Fruit fly (Drosophila melanogaster): ENCODE measurements around the gene Ets96B.

Ets96B gene

DNA sequence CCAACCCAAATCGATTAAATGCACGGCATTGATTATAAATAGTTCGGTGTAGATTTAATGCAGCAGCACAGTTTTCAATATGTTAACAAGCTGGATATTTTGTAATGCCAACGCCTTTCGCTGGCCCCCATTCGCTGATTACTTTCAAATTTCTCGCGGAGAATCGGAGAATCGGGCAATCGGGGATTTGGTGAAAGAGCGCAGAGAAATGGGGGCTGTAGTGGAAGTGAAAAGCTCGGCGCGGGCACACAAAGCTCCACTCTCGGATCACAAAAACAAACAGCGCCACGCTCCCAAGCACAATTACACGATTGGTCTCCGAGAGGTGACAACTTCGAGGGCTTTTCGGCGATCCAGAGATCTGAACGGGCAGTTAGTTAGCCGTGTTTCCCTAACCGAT lies 53.8 kb downstream of the Ets96B start, which contains the start of gene Esp:
Esp (plus strand) TSS at position 301 of the 400 bp plus-strand sequence.
- no peak for TF ChIP-seq CG34367 (tag; optimal IDR thresholded peaks at IDR 0.05)
- TF ChIP-seq CG17806 (tag; optimal IDR thresholded peaks at IDR 0.05) = no peak
- no peak for TF ChIP-seq Pif1A (GFP tag; optimal IDR thresholded peaks at IDR 0.05)
- no peak for TF ChIP-seq D1 (tag; optimal IDR thresholded peaks at IDR 0.05)
- TF ChIP-seq CG14655 (GFP tag; optimal IDR thresholded peaks at IDR 0.05) = no peak
- no peak for TF ChIP-seq CG12605 (GFP tag; IDR thresholded peaks at IDR 0.05)
- TF ChIP-seq rn (GFP tag; IDR thresholded peaks at IDR 0.05) = no peak
- no peak for TF ChIP-seq CG8159 (tag; optimal IDR thresholded peaks at IDR 0.05)
- TF ChIP-seq CG32121 (GFP tag; IDR thresholded peaks at IDR 0.05) = no peak
- no peak for TF ChIP-seq EcR (GFP tag; optimal IDR thresholded peaks at IDR 0.05)
- no peak for TF ChIP-seq CG15710 (tag; optimal IDR thresholded peaks at IDR 0.05)
- TF ChIP-seq CG8301 (tag; optimal IDR thresholded peaks at IDR 0.05) = no peak
- TF ChIP-seq Ets98B (GFP tag; IDR thresholded peaks at IDR 0.05) = no peak
- TF ChIP-seq Pif1B (GFP tag; optimal IDR thresholded peaks at IDR 0.05) = no peak
- TF ChIP-seq CG4496 (GFP tag; IDR thresholded peaks at IDR 0.05) = no peak
- TF ChIP-seq CG10348 (GFP tag; IDR thresholded peaks at IDR 0.05) = no peak

DNA sequence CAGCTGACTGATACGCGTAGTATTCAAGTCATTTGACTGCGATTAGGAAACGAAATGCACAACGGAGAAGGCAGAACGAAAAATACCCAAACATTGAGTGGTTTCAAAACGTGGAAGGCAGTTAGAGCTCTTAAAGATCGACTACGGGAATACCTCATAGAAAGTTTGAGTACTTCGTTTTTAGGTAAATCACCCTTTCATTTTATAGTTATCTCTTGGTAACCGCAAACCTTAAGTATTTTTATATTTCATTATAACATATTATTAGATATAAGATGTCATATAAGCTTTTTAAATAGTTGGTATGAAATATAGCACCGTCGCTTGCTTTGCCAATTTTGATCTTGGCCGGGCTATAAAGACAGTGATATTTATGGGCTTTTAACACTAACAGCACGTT lies 57.3 kb downstream of the Ets96B start:
- TF ChIP-seq CG14655 (GFP tag; optimal IDR thresholded peaks at IDR 0.05) (no peak), gl (tag; optimal IDR thresholded peaks at IDR 0.05) (no peak), CG13204 (GFP tag; optimal IDR thresholded peaks at IDR 0.05) (no peak), CG8159 (tag; optimal IDR thresholded peaks at IDR 0.05) (no peak), Pif1A (GFP tag; optimal IDR thresholded peaks at IDR 0.05) (no peak), fd96Ca (GFP tag; IDR thresholded peaks at IDR 0.05) (no peak), CG4496 (GFP tag; IDR thresholded peaks at IDR 0.05) (no peak), D1 (tag; optimal IDR thresholded peaks at IDR 0.05) (no peak), Ets98B (GFP tag; IDR thresholded peaks at IDR 0.05) (no peak), Pif1B (GFP tag; optimal IDR thresholded peaks at IDR 0.05) (no peak), CG34367 (tag; optimal IDR thresholded peaks at IDR 0.05) (no peak)

- no peak for TF ChIP-seq EcR (GFP tag; optimal IDR thresholded peaks at IDR 0.05)
- TF ChIP-seq CG14655 (GFP tag; optimal IDR thresholded peaks at IDR 0.05) = no peak
- TF ChIP-seq CG13204 (GFP tag; optimal IDR thresholded peaks at IDR 0.05) = no peak
Measured at dm6 chr3R:24845952-24846848, 58.3 kb downstream of the Ets96B start.

Measured in whole organism, pupa.